Worm (Caenorhabditis elegans) whole organism, L4 larva: Measurements from ENCODE around the gene F52E4.5.

Source experiments
- T20F7.1 ChIP-seq: fragments of 200-800 bp; sonication (Bioruptor generic); optimal IDR thresholded peaks from 2 replicates; lab custom pipeline; 2018; ENCODE audit warnings: mild to moderate bottlenecking, missing genetic modification characterization, missing compliant biosample characterization
- fkh-10 ChIP-seq: fragments of 150-350 bp; optimal IDR thresholded peaks from 2 replicates; lab custom pipeline; 2014; ENCODE audit warnings: missing biosample characterization, missing genetic modification reagents, missing genetic modification characterization
- mdl-1 ChIP-seq, 2 experiments: fragments of 150-350 bp in 1 of 2; sonication (generic microtip) in 1 of 2; optimal IDR thresholded peaks; 2 replicates each; lab custom pipeline; 2014 to 2017; ENCODE audit warnings: missing biosample characterization in 2 of 2, missing genetic modification characterization in 2 of 2
- nhr-10 ChIP-seq: fragments of 150-350 bp; optimal IDR thresholded peaks from 2 replicates; lab custom pipeline; 2014; ENCODE audit warnings: missing biosample characterization, missing genetic modification characterization
- nhr-28 ChIP-seq: fragments of 150-350 bp; optimal IDR thresholded peaks from 2 replicates; lab custom pipeline; 2014; ENCODE audit warnings: missing biosample characterization, missing genetic modification characterization
- tag-97 ChIP-seq: fragments of 200-800 bp; sonication (Bioruptor generic); IDR thresholded peaks from 2 replicates; pipeline ENCODE4 v1.3.6; 2022; ENCODE audit warnings: missing genetic modification characterization, missing compliant biosample characterization
- unc-130 ChIP-seq: sonication (generic microtip); optimal IDR thresholded peaks from 2 replicates; lab custom pipeline; 2016; ENCODE audit warnings: missing genetic modification reagents, missing genetic modification characterization, missing compliant biosample characterization

DNA sequence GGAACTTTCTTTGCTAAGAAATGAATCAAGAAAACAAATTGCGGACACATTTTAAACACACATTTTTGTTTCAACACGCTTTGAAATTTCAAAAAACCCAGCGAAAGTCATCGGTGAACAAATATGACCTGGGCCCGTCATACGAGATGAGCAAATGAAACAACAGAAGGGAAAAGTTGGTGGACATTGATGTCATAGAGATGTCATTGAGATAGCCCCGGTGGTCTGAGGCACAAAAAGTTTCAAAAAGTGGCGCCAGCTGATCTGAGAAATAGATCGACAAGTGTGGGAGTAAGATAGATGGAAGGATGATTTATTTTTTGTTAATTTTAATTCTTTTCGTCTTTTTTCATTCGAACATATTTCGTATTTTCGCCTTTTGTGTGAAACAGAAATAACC is 38.4 kb downstream of the F52E4.5 start:
- TF ChIP-seq nhr-10 (tag; lab: Kevin White, UChicago) (no peak), unc-130 (no peak), T20F7.1 (GFP tag; lab: Kevin White, UChicago) (no peak), fkh-10 (GFP tag; lab: Kevin White, UChicago) (no peak), nhr-28 (tag; lab: Kevin White, UChicago) (no peak), mdl-1 (tag; optimal IDR thresholded peaks at IDR 0.05; lab: Kevin White, UChicago) (no peak), tag-97 (GFP tag; lab: Robert Waterston, UW) (no peak)
